Fruit fly (Drosophila melanogaster) whole organism, embryonic: Measurements from ENCODE around the gene CG16790.

ENCODE experiments used
- Bteb2 ChIP-seq: fragments of 200-800 bp; sonication (Bioruptor generic); optimal IDR thresholded peaks from 2 replicates; lab custom pipeline; 2016; ENCODE audit warnings: missing biosample characterization, missing genetic modification characterization
- CG17186 ChIP-seq: fragments of 200-800 bp; sonication (Bioruptor generic); optimal IDR thresholded peaks from 3 replicates; lab custom pipeline; 2017; ENCODE audit warnings: missing biosample characterization, missing genetic modification reagents, missing genetic modification characterization
- Hmx ChIP-seq: fragments of 200-800 bp; sonication (Bioruptor generic); optimal IDR thresholded peaks from 2 replicates; lab custom pipeline; 2016; ENCODE audit warnings: missing biosample characterization, missing genetic modification characterization
- Hsf ChIP-seq: fragments of 200-800 bp; sonication (Bioruptor generic); optimal IDR thresholded peaks from 3 replicates; lab custom pipeline; 2016; ENCODE audit warnings: missing biosample characterization, missing genetic modification characterization

- TF ChIP-seq Bteb2 (GFP tag; lab: Kevin White, UChicago) (no peak), Hsf (GFP tag; lab: Kevin White, UChicago) (no peak), CG17186 (no peak), Hmx (no peak)
Measured at dm6 chr3R:9583122-9583521, 13.1 kb upstream of the CG16790 start, which contains the start of gene CG33654.
